Worm (Caenorhabditis elegans): ENCODE results near the gene ttr-12.

ce11 chrV:20558270-20558669, 50.3 kb downstream of the ttr-12 start, which contains the start of gene abf-4:
- no peak for TF ChIP-seq pha-4 (tag; optimal IDR thresholded peaks at IDR 0.05)
- TF ChIP-seq nhr-11 (tag; optimal IDR thresholded peaks at IDR 0.05): no peak
- no peak for TF ChIP-seq ama-1 (optimal IDR thresholded peaks at IDR 0.05)
- TF ChIP-seq T23F11.4 (GFP tag; optimal IDR thresholded peaks at IDR 0.05): no peak
- TF ChIP-seq hlh-15 (tag; optimal IDR thresholded peaks at IDR 0.05): no peak
- TF ChIP-seq ceh-48 (tag; optimal IDR thresholded peaks at IDR 0.05): no peak
- no peak for TF ChIP-seq unc-86 (tag; optimal IDR thresholded peaks at IDR 0.05)
- TF ChIP-seq syd-9 (tag; optimal IDR thresholded peaks at IDR 0.05): no peak
- TF ChIP-seq mec-3 (tag; optimal IDR thresholded peaks at IDR 0.05; ENCODE audit: borderline replicate concordance): no peak
- TF ChIP-seq ztf-16 (tag; optimal IDR thresholded peaks at IDR 0.05): no peak
- TF ChIP-seq nfya-1 (tag; optimal IDR thresholded peaks at IDR 0.05): no peak
- no peak for TF ChIP-seq tbx-7 (tag; optimal IDR thresholded peaks at IDR 0.05)
- TF ChIP-seq K09A11.1 (tag; optimal IDR thresholded peaks at IDR 0.05; ENCODE audit: insufficient read depth): no peak
- no peak for TF ChIP-seq pqm-1 (tag; optimal IDR thresholded peaks at IDR 0.05)

Measured in whole organism, late embryonic.